Fruit fly (Drosophila melanogaster) whole organism, wandering third instar larva: Measurements from ENCODE around the gene CG34291.

ENCODE experiments used
- Abd-B ChIP-seq: fragments of >200 bp; optimal IDR thresholded peaks from 2 replicates; lab custom pipeline; 2017; ENCODE audit warnings: missing biosample characterization, missing genetic modification characterization
- CG9705 ChIP-seq: fragments of 200-800 bp; sonication (Bioruptor generic); optimal IDR thresholded peaks from 2 replicates; lab custom pipeline; 2018; ENCODE audit warnings: missing biosample characterization, mild to moderate bottlenecking, missing genetic modification characterization
- GATAd ChIP-seq: sonication (Bioruptor generic); optimal IDR thresholded peaks from 2 replicates; lab custom pipeline; 2016; ENCODE audit warnings: missing biosample characterization, missing genetic modification characterization
- Sp1 ChIP-seq: fragments of 200-800 bp; sonication (Bioruptor generic); optimal IDR thresholded peaks from 3 replicates; lab custom pipeline; 2019; ENCODE audit warnings: missing biosample characterization, mild to moderate bottlenecking, missing genetic modification characterization, moderate library complexity
- Vsx2 ChIP-seq: fragments of 200-300, 225-300 bp; sonication (Bioruptor generic); optimal IDR thresholded peaks from 2 replicates; lab custom pipeline; 2018; ENCODE audit warnings: missing biosample characterization, missing genetic modification characterization; ENCODE audit not compliant: partially characterized antibody
- brk ChIP-seq: fragments of 200-800 bp; sonication (Bioruptor generic); optimal IDR thresholded peaks from 2 replicates; lab custom pipeline; 2016; ENCODE audit warnings: missing biosample characterization, mild to moderate bottlenecking, missing genetic modification characterization
- ey ChIP-seq: fragments of 200-800 bp; sonication (Bioruptor generic); optimal IDR thresholded peaks from 2 replicates; lab custom pipeline; 2016; ENCODE audit warnings: missing biosample characterization, missing genetic modification characterization
- fru ChIP-seq: fragments of 200-800 bp; sonication (Bioruptor generic); optimal IDR thresholded peaks from 3 replicates; lab custom pipeline; 2016; ENCODE audit warnings: missing biosample characterization, mild to moderate bottlenecking, missing genetic modification characterization
- h ChIP-seq: fragments of 200-800 bp; sonication (Bioruptor generic); optimal IDR thresholded peaks from 3 replicates; lab custom pipeline; 2016; ENCODE audit warnings: missing biosample characterization, mild to moderate bottlenecking, missing genetic modification characterization
- lola ChIP-seq: fragments of >200 bp; optimal IDR thresholded peaks from 2 replicates; lab custom pipeline; 2017; ENCODE audit warnings: missing biosample characterization, missing genetic modification characterization

DNA sequence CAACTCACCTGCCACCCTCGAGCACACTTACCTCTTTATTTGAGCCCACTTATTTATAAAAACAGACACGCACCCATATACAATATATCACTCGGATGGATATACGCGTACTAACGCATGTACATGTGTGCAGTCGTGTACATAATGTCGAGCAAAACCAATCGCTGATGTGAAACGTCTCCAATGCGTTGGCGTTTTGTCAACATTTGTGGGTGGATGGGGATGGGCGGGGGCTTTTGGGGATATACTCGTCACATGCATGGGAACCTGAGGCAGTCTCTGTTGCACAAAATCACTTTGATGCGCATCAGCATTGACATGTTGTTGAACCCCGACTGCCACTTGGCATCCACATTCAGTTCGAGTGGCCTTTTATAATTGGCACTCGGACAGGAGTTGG is 10.4 kb upstream of the CG34291 start:
- TF ChIP-seq CG9705 (GFP tag; lab: Kevin White, UChicago): no peak
- TF ChIP-seq ey: no peak
- no peak for TF ChIP-seq fru (GFP tag; lab: Kevin White, UChicago)
- TF ChIP-seq Sp1 (GFP tag; lab: Kevin White, UChicago): no peak
- TF ChIP-seq Vsx2: no peak
- TF ChIP-seq h (GFP tag; lab: Kevin White, UChicago): no peak
- no peak for TF ChIP-seq GATAd (GFP tag; lab: Kevin White, UChicago)
- TF ChIP-seq brk: no peak
- TF ChIP-seq lola: no peak
- TF ChIP-seq Abd-B (GFP tag; lab: Kevin White, UChicago): no peak
